Worm (Caenorhabditis elegans) whole organism, L4/young adult: ENCODE results near the gene ced-6.

Experiments
- W03F9.2 ChIP-seq: fragments of 150-350 bp; optimal IDR thresholded peaks from 2 replicates; lab custom pipeline; 2014; ENCODE audit warnings: missing biosample characterization, missing genetic modification characterization
- dao-5 ChIP-seq: sonication (generic microtip); optimal IDR thresholded peaks from 2 replicates; lab custom pipeline; 2016; ENCODE audit warnings: missing genotype, missing genetic modification characterization, moderate library complexity, missing compliant biosample characterization

DNA sequence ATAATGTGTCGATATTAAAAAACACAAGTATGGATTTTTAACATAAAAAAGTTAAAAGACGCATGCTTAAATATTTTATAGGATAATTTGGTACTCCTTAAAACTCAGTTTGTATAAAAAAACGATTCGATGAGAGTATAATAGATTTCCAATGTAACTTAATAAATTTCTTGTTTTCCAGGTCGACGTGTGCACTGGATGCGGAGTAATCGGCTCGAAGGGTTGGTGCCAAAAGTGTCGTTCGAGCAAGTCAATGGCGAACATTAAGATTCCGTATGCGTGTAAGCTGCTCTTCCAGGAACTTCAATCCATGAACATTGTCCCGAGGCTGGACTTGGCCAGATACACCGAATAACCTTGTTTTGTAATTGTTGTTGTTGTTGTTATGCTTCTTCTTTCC, 31.2 kb upstream of the ced-6 start:
- no peak for TF ChIP-seq W03F9.2 (tag; lab: Kevin White, UChicago)
- no peak for TF ChIP-seq dao-5
